Worm (Caenorhabditis elegans) whole organism, L4 larva: ENCODE measurements around the gene VF13D12L.3.
"Not testable (repeated sequence)": the region's sequence is repeated elsewhere in the genome, so short reads cannot be mapped to it uniquely, and the experiment has no call there.

ENCODE experiments used
- D1046.2 ChIP-seq: fragments of 200-800 bp; sonication (Bioruptor generic); IDR thresholded peaks from 2 replicates; pipeline ENCODE4 v1.3.6; 2022; ENCODE audit warnings: missing genetic modification characterization, missing compliant biosample characterization
- F10B5.3 ChIP-seq: sonication (generic microtip); optimal IDR thresholded peaks from 2 replicates; lab custom pipeline; 2016; ENCODE audit warnings: mild to moderate bottlenecking, missing genetic modification characterization, missing compliant biosample characterization
- F26F4.8 ChIP-seq: fragments of 200-800 bp; sonication (Bioruptor generic); conservative IDR thresholded peaks from 2 replicates; pipeline ENCODE4 v1.3.6; 2022; ENCODE audit warnings: missing genetic modification characterization, missing compliant biosample characterization
- F37D6.2 ChIP-seq: sonication (generic microtip); optimal IDR thresholded peaks from 2 replicates; lab custom pipeline; 2016; ENCODE audit warnings: mild to moderate bottlenecking, missing genetic modification characterization, missing compliant biosample characterization
- T20F7.1 ChIP-seq: fragments of 200-800 bp; sonication (Bioruptor generic); optimal IDR thresholded peaks from 2 replicates; lab custom pipeline; 2018; ENCODE audit warnings: mild to moderate bottlenecking, missing genetic modification characterization, missing compliant biosample characterization
- Y5F2A.4 ChIP-seq: fragments of 200-800 bp; sonication (Bioruptor generic); optimal IDR thresholded peaks from 2 replicates; lab custom pipeline; 2018; ENCODE audit warnings: mild to moderate bottlenecking, missing genetic modification characterization, missing compliant biosample characterization
- ZK337.2 ChIP-seq: fragments of 200-800 bp; sonication (Bioruptor generic); IDR thresholded peaks from 2 replicates; pipeline ENCODE4 v1.3.6; 2022; ENCODE audit warnings: missing genetic modification reagents, missing genetic modification characterization, missing compliant biosample characterization
- ceh-20 ChIP-seq: fragments of 200-800 bp; sonication (Bioruptor generic); IDR thresholded peaks from 2 replicates; pipeline ENCODE4 v1.3.6; 2022; ENCODE audit warnings: missing genetic modification reagents, missing genetic modification characterization, missing compliant biosample characterization
- ceh-32 ChIP-seq: sonication (generic microtip); optimal IDR thresholded peaks from 2 replicates; lab custom pipeline; 2016; ENCODE audit warnings: mild to moderate bottlenecking, missing genetic modification characterization, missing compliant biosample characterization; ENCODE audit not compliant: poor library complexity
- ceh-44 ChIP-seq: fragments of 200-800 bp; sonication (Bioruptor generic); IDR thresholded peaks from 2 replicates; pipeline ENCODE4 v1.3.6; 2022; ENCODE audit warnings: missing genetic modification reagents, missing genetic modification characterization, missing compliant biosample characterization
- cey-2 ChIP-seq: sonication (generic microtip); optimal IDR thresholded peaks from 3 replicates; lab custom pipeline; 2017; ENCODE audit warnings: missing genetic modification characterization, mild to moderate bottlenecking, missing compliant biosample characterization, antibody characterized with exemption, borderline replicate concordance; ENCODE audit not compliant: insufficient read depth
- ctbp-1 ChIP-seq: fragments of 200-800 bp; sonication (Bioruptor generic); IDR thresholded peaks from 2 replicates; pipeline ENCODE4 v1.3.6; 2022; ENCODE audit warnings: missing genetic modification reagents, missing genetic modification characterization, missing compliant biosample characterization
- daf-16 ChIP-seq, 3 experiments: sonication (generic microtip); optimal IDR thresholded peaks; 2 replicates each; lab custom pipeline; 2016 to 2017; ENCODE audit warnings: missing genetic modification characterization in 3 of 3, missing genetic modification reagents in 3 of 3, mild to moderate bottlenecking in 2 of 3, missing compliant biosample characterization in 2 of 3, missing biosample characterization in 1 of 3, moderate library complexity in 1 of 3
- daf-19 ChIP-seq: fragments of 200-800 bp; sonication (Bioruptor generic); conservative IDR thresholded peaks from 2 replicates; pipeline ENCODE4 v1.3.6; 2022; ENCODE audit warnings: missing genetic modification characterization, missing compliant biosample characterization
- daf-8 ChIP-seq: fragments of 200-800 bp; sonication (Bioruptor generic); IDR thresholded peaks from 2 replicates; pipeline ENCODE4 v1.3.6; 2022; ENCODE audit warnings: missing genetic modification characterization, missing compliant biosample characterization
- dmd-8 ChIP-seq: fragments of 200-800 bp; sonication (Bioruptor generic); IDR thresholded peaks from 2 replicates; pipeline ENCODE4 v1.3.6; 2022; ENCODE audit warnings: missing genetic modification characterization, missing compliant biosample characterization
- dmd-9 ChIP-seq: fragments of 200-800 bp; sonication (Bioruptor generic); IDR thresholded peaks from 2 replicates; pipeline ENCODE4 v1.3.6; 2022; ENCODE audit warnings: missing genetic modification reagents, missing genetic modification characterization, missing compliant biosample characterization
- dpl-1 ChIP-seq: fragments of 150-350 bp; optimal IDR thresholded peaks from 2 replicates; lab custom pipeline; 2014; ENCODE audit warnings: missing biosample characterization, missing genetic modification reagents, missing genetic modification characterization
- duxl-1 ChIP-seq: sonication (generic microtip); optimal IDR thresholded peaks from 2 replicates; lab custom pipeline; 2016; ENCODE audit warnings: mild to moderate bottlenecking, missing genetic modification characterization, moderate library complexity, missing compliant biosample characterization; ENCODE audit not compliant: poor library complexity
- dve-1 ChIP-seq: sonication (generic microtip); optimal IDR thresholded peaks from 2 replicates; lab custom pipeline; 2017; ENCODE audit warnings: antibody characterized with exemption, mild to moderate bottlenecking, missing genetic modification characterization, missing compliant biosample characterization; ENCODE audit not compliant: insufficient read depth
- egl-43 ChIP-seq: fragments of 200-800 bp; sonication (Bioruptor generic); IDR thresholded peaks from 2 replicates; pipeline ENCODE4 v1.3.6; 2022; ENCODE audit warnings: missing genetic modification reagents, missing genetic modification characterization, missing compliant biosample characterization
- hlh-11 ChIP-seq: fragments of 200-800 bp; sonication (Bioruptor generic); optimal IDR thresholded peaks from 2 replicates; lab custom pipeline; 2018; ENCODE audit warnings: mild to moderate bottlenecking, missing genetic modification characterization, missing compliant biosample characterization
- hmg-1.1 ChIP-seq: fragments of 200-800 bp; sonication (Bioruptor generic); IDR thresholded peaks from 2 replicates; pipeline ENCODE4 v1.3.6; 2022; ENCODE audit warnings: missing genetic modification reagents, missing genetic modification characterization, missing compliant biosample characterization
- jun-1 ChIP-seq: fragments of 150-350 bp; optimal IDR thresholded peaks from 2 replicates; lab custom pipeline; 2014; ENCODE audit warnings: missing biosample characterization, missing genetic modification reagents, missing genetic modification characterization
- lim-7 ChIP-seq: fragments of 200-800 bp; sonication (Bioruptor generic); IDR thresholded peaks from 2 replicates; pipeline ENCODE4 v1.3.6; 2022; ENCODE audit warnings: missing genetic modification characterization, missing compliant biosample characterization
- lin-13 ChIP-seq: fragments of 150-350 bp; optimal IDR thresholded peaks from 2 replicates; lab custom pipeline; 2014; ENCODE audit warnings: missing biosample characterization, missing genetic modification reagents, missing genetic modification characterization
- lin-29 ChIP-seq: fragments of 200-800 bp; sonication (Bioruptor generic); IDR thresholded peaks from 2 replicates; pipeline ENCODE4 v1.3.6; 2022; ENCODE audit warnings: missing genetic modification reagents, missing genetic modification characterization, missing compliant biosample characterization
- lin-38 ChIP-seq: fragments of 200-800 bp; sonication (Bioruptor generic); IDR thresholded peaks from 2 replicates; pipeline ENCODE4 v1.3.6; 2022; ENCODE audit warnings: missing genetic modification reagents, missing genetic modification characterization, missing compliant biosample characterization
- madf-5 ChIP-seq, 2 experiments: fragments of 200-800 bp; sonication (Bioruptor generic); IDR thresholded peaks; 2 replicates each; pipeline ENCODE4 v1.3.6; 2022; ENCODE audit warnings: missing compliant biosample characterization in 2 of 2, missing genetic modification characterization in 2 of 2
- madf-9 ChIP-seq: fragments of 200-800 bp; sonication (Bioruptor generic); conservative IDR thresholded peaks from 2 replicates; pipeline ENCODE4 v1.3.6; 2022; ENCODE audit warnings: missing genetic modification reagents, missing genetic modification characterization, missing compliant biosample characterization
- mxl-2 ChIP-seq: fragments of 200-800 bp; sonication (Bioruptor generic); conservative IDR thresholded peaks from 2 replicates; pipeline ENCODE4 v1.3.6; 2022; ENCODE audit warnings: missing genetic modification reagents, missing genetic modification characterization, missing compliant biosample characterization
- nhr-102 ChIP-seq: sonication (generic microtip); optimal IDR thresholded peaks from 2 replicates; lab custom pipeline; 2016; ENCODE audit warnings: mild to moderate bottlenecking, missing genetic modification characterization, moderate library complexity, missing compliant biosample characterization
- nhr-25 ChIP-seq: sonication (generic microtip); optimal IDR thresholded peaks from 2 replicates; lab custom pipeline; 2017; ENCODE audit warnings: missing genetic modification characterization, mild to moderate bottlenecking, missing compliant biosample characterization, antibody characterized with exemption, moderate library complexity, borderline replicate concordance; ENCODE audit not compliant: insufficient read depth
- nhr-28 ChIP-seq: fragments of 150-350 bp; optimal IDR thresholded peaks from 2 replicates; lab custom pipeline; 2014; ENCODE audit warnings: missing biosample characterization, missing genetic modification characterization
- nhr-41 ChIP-seq: fragments of 200-800 bp; sonication (Bioruptor generic); IDR thresholded peaks from 2 replicates; pipeline ENCODE4 v1.3.6; 2022; ENCODE audit warnings: missing genetic modification reagents, missing genetic modification characterization, missing compliant biosample characterization
- rbr-2 ChIP-seq: sonication (generic microtip); optimal IDR thresholded peaks from 2 replicates; lab custom pipeline; 2016; ENCODE audit warnings: missing genotype, missing genetic modification characterization, missing compliant biosample characterization
- sdz-12 ChIP-seq: fragments of 200-800 bp; sonication (Bioruptor generic); optimal IDR thresholded peaks from 2 replicates; lab custom pipeline; 2018; ENCODE audit warnings: mild to moderate bottlenecking, missing genetic modification characterization, missing compliant biosample characterization
- set-16 ChIP-seq: fragments of 200-800 bp; sonication (Bioruptor generic); IDR thresholded peaks from 2 replicates; pipeline ENCODE4 v1.3.6; 2022; ENCODE audit warnings: missing genetic modification reagents, missing genetic modification characterization, missing compliant biosample characterization
- spr-1 ChIP-seq: sonication (generic microtip); optimal IDR thresholded peaks from 2 replicates; lab custom pipeline; 2016; ENCODE audit warnings: mild to moderate bottlenecking, missing genetic modification characterization, missing compliant biosample characterization
- spr-3 ChIP-seq: fragments of 200-800 bp; sonication (Bioruptor generic); optimal IDR thresholded peaks from 2 replicates; lab custom pipeline; 2018; ENCODE audit warnings: mild to moderate bottlenecking, missing genetic modification characterization, missing compliant biosample characterization
- tag-97 ChIP-seq: fragments of 200-800 bp; sonication (Bioruptor generic); IDR thresholded peaks from 2 replicates; pipeline ENCODE4 v1.3.6; 2022; ENCODE audit warnings: missing genetic modification characterization, missing compliant biosample characterization
- tra-1 ChIP-seq: fragments of 200-800 bp; sonication (Bioruptor generic); IDR thresholded peaks from 2 replicates; pipeline ENCODE4 v1.3.6; 2022; ENCODE audit warnings: missing genetic modification reagents, missing genetic modification characterization, missing compliant biosample characterization
- unc-62 ChIP-seq, 3 experiments: fragments of 150-350 bp in 1 of 3; sonication (generic microtip); optimal IDR thresholded peaks in 2 of 3; peaks in 1 of 3; 1 replicate in 1 of 3; 2 replicates in 2 of 3; lab custom pipeline; 2014 to 2017; ENCODE audit warnings: missing biosample characterization in 3 of 3, missing genetic modification characterization in 3 of 3, missing genetic modification reagents in 3 of 3, missing genotype in 1 of 3
- vab-7 ChIP-seq: fragments of 200-800 bp; sonication (Bioruptor generic); IDR thresholded peaks from 2 replicates; pipeline ENCODE4 v1.3.6; 2022; ENCODE audit warnings: missing genetic modification reagents, missing genetic modification characterization, missing compliant biosample characterization

The VF13D12L.3 gene

ce11 chrII:11756684-11757107, 50.9 kb downstream of the VF13D12L.3 start (continued):
- TF ChIP-seq sdz-12 (peak; percentile 50), hlh-11 (tag; lab: Kevin White, UChicago) (peak; percentile 55), daf-16 (GFP tag; optimal IDR thresholded peaks at IDR 0.05; lab: Kevin White, UChicago) (no peak), daf-16 (tag; optimal IDR thresholded peaks at IDR 0.05; lab: Kevin White, UChicago) (peak; percentile 50), lin-13 (GFP tag; lab: Kevin White, UChicago) (peak; percentile 80), madf-9 (GFP tag; lab: Robert Waterston, UW) (0 out of 2 replicates have a peak, but pooled peaks have one; percentile 2), duxl-1 (no peak), ZK337.2 (GFP tag; lab: Robert Waterston, UW) (no peak), D1046.2 (GFP tag; lab: Robert Waterston, UW) (0 out of 2 replicates have a peak, but pooled peaks have one; percentile 40), T20F7.1 (GFP tag; lab: Kevin White, UChicago) (peak; percentile 57), dmd-9 (peak; percentile 55; the same call in 1 of the 2 replicates), ctbp-1 (GFP tag; lab: Robert Waterston, UW) (peak; percentile 92), lim-7 (GFP tag; lab: Robert Waterston, UW) (peak; percentile 89), ceh-44 (GFP tag; lab: Robert Waterston, UW) (peak; percentile 65), egl-43 (GFP tag; lab: Robert Waterston, UW) (peak; percentile 84), cey-2 (no peak), nhr-102 (tag; lab: Kevin White, UChicago) (no peak), tag-97 (GFP tag; lab: Robert Waterston, UW) (0 out of 2 replicates have a peak, but pooled peaks have one; percentile 37), vab-7 (GFP tag; lab: Robert Waterston, UW) (peak; percentile 60; the same call in 1 of the 2 replicates), dve-1 (tag; lab: Kevin White, UChicago) (peak; percentile 91), hmg-1.1 (peak; percentile 79)

- TF ChIP-seq dpl-1 (GFP tag; lab: Kevin White, UChicago) = peak; percentile 46
- peak; percentile 58 for TF ChIP-seq duxl-1
- TF ChIP-seq F37D6.2 (tag; lab: Kevin White, UChicago) = peak; percentile 93
- peak; percentile 100 for TF ChIP-seq ceh-20 (GFP tag; lab: Robert Waterston, UW)
- TF ChIP-seq tra-1 (GFP tag; lab: Robert Waterston, UW) = peak; percentile 100
- TF ChIP-seq Y5F2A.4 = peak; percentile 89
- peak; percentile 98 for TF ChIP-seq D1046.2 (GFP tag; lab: Robert Waterston, UW)
- TF ChIP-seq F26F4.8 (GFP tag; lab: Robert Waterston, UW) = peak; percentile 83; the same call in 1 of the 2 replicates
- peak; percentile 42 for TF ChIP-seq ceh-32 (tag; lab: Kevin White, UChicago)
- peak; percentile 68 for TF ChIP-seq nhr-25 (tag; lab: Kevin White, UChicago)
- TF ChIP-seq T20F7.1 (GFP tag; lab: Kevin White, UChicago) = peak; percentile 81
- peak; percentile 96 for TF ChIP-seq madf-9 (GFP tag; lab: Robert Waterston, UW)
- peak; percentile 89 for TF ChIP-seq spr-1 (tag; lab: Kevin White, UChicago)
- TF ChIP-seq mxl-2 (GFP tag; lab: Robert Waterston, UW) = peak; percentile 94
- TF ChIP-seq dmd-8 (GFP tag; lab: Robert Waterston, UW) = peak; percentile 91
- peak; percentile 100 for TF ChIP-seq lin-29 (GFP tag; lab: Robert Waterston, UW)
- peak in 1 of 2 experiments; percentile 96 for TF ChIP-seq unc-62 (GFP tag; optimal IDR thresholded peaks at IDR 0.05 in 1 of 2; lab: Kevin White, UChicago)
- not testable (repeated sequence) for TF ChIP-seq unc-62 (tag; optimal IDR thresholded peaks at IDR 0.05; lab: Kevin White, UChicago)
- peak; percentile 84 for TF ChIP-seq jun-1 (tag; lab: Kevin White, UChicago)
- TF ChIP-seq madf-5 (GFP tag; IDR thresholded peaks at IDR 0.05; lab: Robert Waterston, UW) = peak; percentile 99
- TF ChIP-seq lin-38 (GFP tag; lab: Robert Waterston, UW) = peak; percentile 91
- peak; percentile 89 for TF ChIP-seq rbr-2 (tag; lab: Kevin White, UChicago)
- peak; percentile 65 for TF ChIP-seq nhr-28 (tag; lab: Kevin White, UChicago)
- peak; percentile 89 for TF ChIP-seq dve-1 (tag; lab: Kevin White, UChicago)
- TF ChIP-seq ctbp-1 (GFP tag; lab: Robert Waterston, UW) = peak; percentile 100
- peak; percentile 100 for TF ChIP-seq daf-19 (GFP tag; lab: Robert Waterston, UW)
- TF ChIP-seq daf-16 (GFP tag; optimal IDR thresholded peaks at IDR 0.05; lab: Kevin White, UChicago) = peak; percentile 39 to 97
- TF ChIP-seq daf-16 (tag; optimal IDR thresholded peaks at IDR 0.05; lab: Kevin White, UChicago) = peak; percentile 58
- peak; percentile 89 for TF ChIP-seq F10B5.3 (tag; lab: Kevin White, UChicago)
- TF ChIP-seq nhr-41 = peak; percentile 99
- peak; percentile 100 for TF ChIP-seq daf-8 (GFP tag; lab: Robert Waterston, UW)
- peak; percentile 64 for TF ChIP-seq lin-13 (GFP tag; lab: Kevin White, UChicago)
- TF ChIP-seq spr-3 = peak; percentile 95
- peak; percentile 98 for TF ChIP-seq dmd-9
- TF ChIP-seq set-16 (GFP tag; lab: Robert Waterston, UW) = peak; percentile 99
Measured at ce11 chrII:11759277-11759676, 53.5 kb downstream of the VF13D12L.3 start, which contains the start of the genes F44E5.4 and F44E5.5. Gene F44E5.4, minus strand, starts transcription at chrII:11759311. Gene F44E5.5, plus strand, starts transcription at chrII:11759662.
